Worm (Caenorhabditis elegans) whole organism, L4 larva: Measurements from ENCODE around the gene rpl-18.

Source experiments
- F10B5.3 ChIP-seq: sonication (generic microtip); optimal IDR thresholded peaks from 2 replicates; lab custom pipeline; 2016; ENCODE audit warnings: mild to moderate bottlenecking, missing genetic modification characterization, missing compliant biosample characterization
- aha-1 ChIP-seq: fragments of 150-350 bp; peaks from one replicate; lab custom pipeline; 2014; ENCODE audit warnings: missing biosample characterization, missing genetic modification characterization
- aly-2 ChIP-seq: sonication (generic microtip); optimal IDR thresholded peaks from 2 replicates; lab custom pipeline; 2018; ENCODE audit warnings: missing biosample characterization, missing genetic modification characterization
- ama-1 ChIP-seq: fragments of 150-350 bp; optimal IDR thresholded peaks from 2 replicates; lab custom pipeline; 2014; ENCODE audit warnings: inconsistent platforms, mixed read lengths
- ceh-28 ChIP-seq: fragments of 150-350 bp; optimal IDR thresholded peaks from 2 replicates; lab custom pipeline; 2014; ENCODE audit warnings: missing biosample characterization, missing genetic modification reagents, missing genetic modification characterization
- dpl-1 ChIP-seq: fragments of 150-350 bp; optimal IDR thresholded peaks from 2 replicates; lab custom pipeline; 2014; ENCODE audit warnings: missing biosample characterization, missing genetic modification reagents, missing genetic modification characterization
- egl-27 ChIP-seq: sonication (generic microtip); optimal IDR thresholded peaks from 3 replicates; lab custom pipeline; 2017; ENCODE audit warnings: missing biosample characterization, missing genetic modification reagents, missing genetic modification characterization
- lin-1 ChIP-seq: fragments of 200-800 bp; sonication (Bioruptor generic); IDR thresholded peaks from 2 replicates; pipeline ENCODE4 v1.3.6; 2022; ENCODE audit warnings: missing genetic modification reagents, missing genetic modification characterization, missing compliant biosample characterization
- lin-39 ChIP-seq: fragments of 150-350 bp; optimal IDR thresholded peaks from 2 replicates; lab custom pipeline; 2014; ENCODE audit warnings: missing biosample characterization, missing genetic modification reagents, missing genetic modification characterization
- mes-2 ChIP-seq: sonication (generic microtip); optimal IDR thresholded peaks from 2 replicates; lab custom pipeline; 2016; ENCODE audit warnings: missing genotype, mild to moderate bottlenecking, missing genetic modification characterization, missing compliant biosample characterization; ENCODE audit not compliant: poor library complexity, severe bottlenecking
- nhr-6 ChIP-seq: fragments of 150-350 bp; optimal IDR thresholded peaks from 2 replicates; lab custom pipeline; 2014; ENCODE audit warnings: missing biosample characterization, missing genetic modification characterization
- pqm-1 ChIP-seq: sonication (generic microtip); optimal IDR thresholded peaks from 2 replicates; lab custom pipeline; 2017; ENCODE audit warnings: missing biosample characterization, missing genetic modification characterization
- tag-97 ChIP-seq: fragments of 200-800 bp; sonication (Bioruptor generic); IDR thresholded peaks from 2 replicates; pipeline ENCODE4 v1.3.6; 2022; ENCODE audit warnings: missing genetic modification characterization, missing compliant biosample characterization

DNA sequence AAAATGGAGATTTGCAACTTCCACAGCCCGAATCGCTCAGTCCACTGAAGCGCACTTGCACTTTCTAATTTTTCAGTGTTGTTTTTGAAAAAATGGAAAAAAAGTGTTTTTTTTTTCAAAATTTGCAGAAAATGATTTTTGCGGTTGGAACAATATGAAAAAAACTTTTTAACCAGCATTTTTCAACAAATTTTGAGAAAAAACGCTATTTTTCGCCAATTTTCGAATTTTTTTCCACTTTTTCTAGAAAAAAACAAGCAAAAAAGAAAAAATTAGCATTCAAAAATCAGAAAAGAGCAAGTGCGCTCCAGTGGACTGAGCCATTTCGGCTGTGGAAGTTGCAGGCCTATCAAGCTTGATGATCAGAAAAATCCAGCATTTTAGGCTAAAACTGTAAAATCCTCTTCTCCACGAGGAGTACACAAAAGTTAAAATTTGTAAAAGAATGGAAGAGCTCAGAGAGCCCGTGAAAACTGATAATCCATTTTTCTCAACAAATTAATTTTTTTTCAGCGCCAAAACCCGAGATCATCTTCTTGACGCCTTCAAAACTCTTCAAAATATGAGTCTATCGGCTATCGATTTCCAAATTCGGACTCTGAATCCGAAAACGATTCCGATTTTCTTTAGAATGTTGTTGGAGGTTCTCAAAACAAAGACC lies 17.7 kb downstream of the rpl-18 start:
- TF ChIP-seq F10B5.3 = no peak
- TF ChIP-seq ceh-28 (tag; lab: Kevin White, UChicago) = no peak
- no peak for TF ChIP-seq mes-2 (tag; lab: Kevin White, UChicago)
- TF ChIP-seq lin-1 (GFP tag; lab: Robert Waterston, UW) = no peak
- no peak for TF ChIP-seq egl-27 (tag; lab: Kevin White, UChicago)
- no peak for TF ChIP-seq ama-1 (lab: Kevin White, UChicago)
- TF ChIP-seq nhr-6 = no peak
- no peak for TF ChIP-seq dpl-1 (GFP tag; lab: Kevin White, UChicago)
- no peak for TF ChIP-seq aly-2 (tag; lab: Kevin White, UChicago)
- no peak for TF ChIP-seq pqm-1 (tag; lab: Kevin White, UChicago)
- TF ChIP-seq aha-1 = peak; percentile 6
- no peak for TF ChIP-seq tag-97 (GFP tag; lab: Robert Waterston, UW)
- TF ChIP-seq lin-39 (tag; lab: Kevin White, UChicago) = no peak
